Worm (Caenorhabditis elegans): Measurements from ENCODE around the gene F38B7.10.

ce11 chrV:11496283-11496682, 49.0 kb upstream of the F38B7.10 start, which contains the start of gene htrl-1:
- TF ChIP-seq dmd-4 (tag; optimal IDR thresholded peaks at IDR 0.05; ENCODE audit: borderline replicate concordance) (no peak), ceh-24 (tag; optimal IDR thresholded peaks at IDR 0.05) (no peak), pag-3 (tag; optimal IDR thresholded peaks at IDR 0.05; ENCODE audit: borderline replicate concordance) (no peak), mec-3 (tag; optimal IDR thresholded peaks at IDR 0.05; ENCODE audit: borderline replicate concordance) (no peak), ceh-34 (tag; optimal IDR thresholded peaks at IDR 0.05) (no peak), ceh-2 (tag; optimal IDR thresholded peaks at IDR 0.05) (no peak)
